Worm (Caenorhabditis elegans) whole organism, mixed stage, embryonic: ENCODE measurements around the gene C43H6.4.

Experiments
- blmp-1 ChIP-seq: fragments of 150-350 bp; optimal IDR thresholded peaks from 2 replicates; lab custom pipeline; 2014; ENCODE audit warnings: missing biosample characterization, missing genetic modification characterization
- ces-1 ChIP-seq: fragments of 150-350 bp; optimal IDR thresholded peaks from 2 replicates; lab custom pipeline; 2014; ENCODE audit warnings: missing biosample characterization, missing genetic modification reagents, missing genetic modification characterization
- elt-1 ChIP-seq: sonication (generic microtip); optimal IDR thresholded peaks from 2 replicates; lab custom pipeline; 2017; ENCODE audit warnings: missing genetic modification characterization, mild to moderate bottlenecking, missing compliant biosample characterization, antibody characterized with exemption, moderate library complexity, borderline replicate concordance; ENCODE audit not compliant: insufficient read depth
- lin-13 ChIP-seq: fragments of 150-350 bp; optimal IDR thresholded peaks from 2 replicates; lab custom pipeline; 2014; ENCODE audit warnings: missing biosample characterization, missing genetic modification characterization
- lsy-2 ChIP-seq: fragments of 150-350 bp; optimal IDR thresholded peaks from 2 replicates; lab custom pipeline; 2014; ENCODE audit warnings: missing biosample characterization, missing genetic modification characterization
- nhr-2 ChIP-seq: fragments of 150-350 bp; optimal IDR thresholded peaks from 2 replicates; lab custom pipeline; 2014; ENCODE audit warnings: missing biosample characterization, missing genetic modification characterization
- nhr-28 ChIP-seq: fragments of 150-350 bp; optimal IDR thresholded peaks from 2 replicates; lab custom pipeline; 2014; ENCODE audit warnings: missing biosample characterization, missing genetic modification characterization
- nhr-76 ChIP-seq: sonication (generic microtip); optimal IDR thresholded peaks from 2 replicates; lab custom pipeline; 2017; ENCODE audit warnings: missing biosample characterization, missing genetic modification characterization
- snpc-4 ChIP-seq: fragments of 150-350 bp; optimal IDR thresholded peaks from 2 replicates; lab custom pipeline; 2014; ENCODE audit warnings: missing biosample characterization, missing genetic modification characterization
- unc-120 ChIP-seq: sonication (generic microtip); optimal IDR thresholded peaks from 2 replicates; lab custom pipeline; 2017; ENCODE audit warnings: missing genetic modification characterization, missing compliant biosample characterization; ENCODE audit not compliant: poor library complexity, severe bottlenecking
- unc-62 ChIP-seq: fragments of 150-350 bp; optimal IDR thresholded peaks from 2 replicates; lab custom pipeline; 2014; ENCODE audit warnings: missing biosample characterization, missing genetic modification reagents, missing genetic modification characterization

DNA sequence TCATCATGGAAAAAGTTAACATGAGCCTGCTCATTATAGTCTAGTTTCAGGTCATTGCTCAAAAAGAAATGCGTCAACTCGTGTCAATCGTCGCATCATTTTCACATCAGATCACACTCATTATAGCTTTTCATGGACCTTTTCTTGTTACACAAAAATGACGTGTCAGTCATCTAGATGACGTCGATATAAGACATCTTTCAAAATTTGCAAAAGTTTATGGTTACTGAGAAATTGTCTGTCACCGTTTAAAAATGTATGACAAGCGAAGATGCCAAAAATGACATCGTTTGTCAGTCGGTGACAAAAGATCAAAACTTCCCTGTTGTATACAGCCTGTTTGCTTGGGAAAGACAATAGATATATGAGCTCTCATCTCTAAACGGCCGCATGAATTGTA lies 37.3 kb downstream of the C43H6.4 start:
- TF ChIP-seq unc-120 (tag; lab: Kevin White, UChicago) (no peak), snpc-4 (tag; lab: Kevin White, UChicago) (no peak), lsy-2 (tag; lab: Kevin White, UChicago) (no peak), nhr-2 (tag; lab: Kevin White, UChicago) (no peak), blmp-1 (tag; lab: Kevin White, UChicago) (no peak), nhr-28 (tag; lab: Kevin White, UChicago) (no peak), nhr-76 (tag; lab: Kevin White, UChicago) (no peak), unc-62 (GFP tag; lab: Kevin White, UChicago) (no peak), ces-1 (GFP tag; lab: Kevin White, UChicago) (no peak), lin-13 (no peak), elt-1 (tag; lab: Kevin White, UChicago) (no peak)
